Worm (Caenorhabditis elegans) whole organism, L3 larva: ENCODE data around the gene sup-36.

Experiments used
- R02D3.7 ChIP-seq: fragments of 150-350 bp; optimal IDR thresholded peaks from 2 replicates; lab custom pipeline; 2014; ENCODE audit warnings: missing biosample characterization, missing genetic modification characterization
- ZK546.5 ChIP-seq: sonication (generic microtip); optimal IDR thresholded peaks from 2 replicates; lab custom pipeline; 2017; ENCODE audit warnings: missing biosample characterization, missing genetic modification characterization
- aly-2 ChIP-seq: fragments of 150-350 bp; optimal IDR thresholded peaks from 2 replicates; lab custom pipeline; 2014; ENCODE audit warnings: missing biosample characterization, missing genetic modification characterization
- ama-1 ChIP-seq: fragments of 150-350 bp; optimal IDR thresholded peaks from 2 replicates; lab custom pipeline; 2018
- ceh-16 ChIP-seq: sonication (generic microtip); optimal IDR thresholded peaks from 2 replicates; lab custom pipeline; 2017; ENCODE audit warnings: missing biosample characterization, missing genetic modification characterization
- ceh-28 ChIP-seq: fragments of 150-350 bp; optimal IDR thresholded peaks from 2 replicates; lab custom pipeline; 2014; ENCODE audit warnings: missing biosample characterization, missing genetic modification reagents, missing genetic modification characterization
- ceh-82 ChIP-seq: fragments of 150-350 bp; optimal IDR thresholded peaks from 2 replicates; lab custom pipeline; 2014; ENCODE audit warnings: missing biosample characterization, missing genetic modification characterization
- ceh-9 ChIP-seq: sonication (generic microtip); optimal IDR thresholded peaks from 2 replicates; lab custom pipeline; 2018; ENCODE audit warnings: missing biosample characterization, missing genetic modification characterization
- daf-12 ChIP-seq: fragments of 150-350 bp; optimal IDR thresholded peaks from 2 replicates; lab custom pipeline; 2014; ENCODE audit warnings: missing biosample characterization, missing genetic modification reagents, missing genetic modification characterization
- egl-27 ChIP-seq: sonication (generic microtip); optimal IDR thresholded peaks from 4 replicates; lab custom pipeline; 2017; ENCODE audit warnings: missing biosample characterization, missing genetic modification reagents, missing genetic modification characterization
- egl-5 ChIP-seq: fragments of 150-350 bp; optimal IDR thresholded peaks from 2 replicates; lab custom pipeline; 2017; ENCODE audit warnings: missing biosample characterization, missing genetic modification reagents, missing genetic modification characterization, inconsistent platforms
- elt-1 ChIP-seq: fragments of 150-350 bp; optimal IDR thresholded peaks from 2 replicates; lab custom pipeline; 2014; ENCODE audit warnings: missing biosample characterization, missing genetic modification characterization
- elt-2 ChIP-seq: sonication (generic microtip); optimal IDR thresholded peaks from 2 replicates; lab custom pipeline; 2016; ENCODE audit warnings: missing genetic modification reagents, mild to moderate bottlenecking, missing genetic modification characterization, missing compliant biosample characterization
- elt-3 ChIP-seq, 3 experiments: fragments of 150-350 bp in 1 of 3; sonication (generic microtip) in 2 of 3; optimal IDR thresholded peaks; 2 replicates in 2 of 3; 4 replicates in 1 of 3; lab custom pipeline; 2014 to 2017; ENCODE audit warnings: missing biosample characterization in 3 of 3, missing genetic modification characterization in 3 of 3
- eor-1 ChIP-seq, 2 experiments: fragments of 150-350 bp; optimal IDR thresholded peaks; 2 replicates each; lab custom pipeline; 2014 to 2018; ENCODE audit warnings: missing biosample characterization in 2 of 2, missing genetic modification characterization in 2 of 2
- fkh-10 ChIP-seq: sonication (generic microtip); optimal IDR thresholded peaks from 2 replicates; lab custom pipeline; 2017; ENCODE audit warnings: missing biosample characterization, missing genetic modification reagents, missing genetic modification characterization
- fkh-2 ChIP-seq: fragments of 150-350 bp; optimal IDR thresholded peaks from 2 replicates; lab custom pipeline; 2014; ENCODE audit warnings: missing biosample characterization, missing genetic modification reagents, missing genetic modification characterization
- fos-1 ChIP-seq: fragments of 150-350 bp; optimal IDR thresholded peaks from 2 replicates; lab custom pipeline; 2014; ENCODE audit warnings: missing biosample characterization, missing genetic modification characterization
- hmg-11 ChIP-seq: sonication (generic microtip); optimal IDR thresholded peaks from 2 replicates; lab custom pipeline; 2016; ENCODE audit warnings: missing genetic modification characterization, missing compliant biosample characterization
- jun-1 ChIP-seq: fragments of 150-350 bp; optimal IDR thresholded peaks from 2 replicates; lab custom pipeline; 2014; ENCODE audit warnings: missing biosample characterization, missing genetic modification reagents, missing genetic modification characterization
- lin-15B ChIP-seq: fragments of 150-350 bp; optimal IDR thresholded peaks from 2 replicates; lab custom pipeline; 2014; ENCODE audit warnings: missing biosample characterization, missing genetic modification characterization
- mdl-1 ChIP-seq: fragments of 150-350 bp; optimal IDR thresholded peaks from 2 replicates; lab custom pipeline; 2014; ENCODE audit warnings: missing biosample characterization, missing genetic modification characterization
- nfya-1 ChIP-seq: sonication (generic microtip); optimal IDR thresholded peaks from 2 replicates; lab custom pipeline; 2017; ENCODE audit warnings: missing genetic modification characterization, mild to moderate bottlenecking, missing compliant biosample characterization, antibody characterized with exemption, moderate library complexity; ENCODE audit not compliant: insufficient read depth
- nhr-11 ChIP-seq: fragments of 150-350 bp; optimal IDR thresholded peaks from 2 replicates; lab custom pipeline; 2014; ENCODE audit warnings: missing biosample characterization, missing genetic modification characterization
- nhr-23 ChIP-seq: fragments of 150-350 bp; optimal IDR thresholded peaks from 2 replicates; lab custom pipeline; 2014; ENCODE audit warnings: missing biosample characterization, missing genetic modification reagents, missing genetic modification characterization
- nhr-237 ChIP-seq: fragments of 150-350 bp; optimal IDR thresholded peaks from 2 replicates; lab custom pipeline; 2014; ENCODE audit warnings: missing biosample characterization, missing genetic modification characterization
- nhr-25 ChIP-seq: sonication (generic microtip); optimal IDR thresholded peaks from 2 replicates; lab custom pipeline; 2017; ENCODE audit warnings: missing biosample characterization, missing genetic modification characterization
- nhr-28 ChIP-seq: fragments of 150-350 bp; optimal IDR thresholded peaks from 2 replicates; lab custom pipeline; 2014; ENCODE audit warnings: missing biosample characterization, missing genetic modification characterization
- nhr-43 ChIP-seq: sonication (generic microtip); optimal IDR thresholded peaks from 2 replicates; lab custom pipeline; 2016; ENCODE audit warnings: mild to moderate bottlenecking, missing genetic modification characterization, missing compliant biosample characterization; ENCODE audit not compliant: poor library complexity, severe bottlenecking
- nhr-67 ChIP-seq: fragments of 150-350 bp; optimal IDR thresholded peaks from 2 replicates; lab custom pipeline; 2014; ENCODE audit warnings: missing biosample characterization, missing genetic modification characterization
- nhr-76 ChIP-seq: fragments of 150-350 bp; sonication (generic microtip); optimal IDR thresholded peaks from 5 replicates; lab custom pipeline; 2014; ENCODE audit warnings: missing biosample characterization, missing genetic modification characterization
- nhr-77 ChIP-seq: fragments of 150-350 bp; optimal IDR thresholded peaks from 2 replicates; lab custom pipeline; 2014; ENCODE audit warnings: missing biosample characterization, missing genetic modification characterization
- pha-4 ChIP-seq: fragments of 150-350 bp; optimal IDR thresholded peaks from 2 replicates; lab custom pipeline; 2014; ENCODE audit warnings: missing biosample characterization, missing genetic modification reagents, missing genetic modification characterization
- pqm-1 ChIP-seq: fragments of 150-350 bp; optimal IDR thresholded peaks from 2 replicates; lab custom pipeline; 2017; ENCODE audit warnings: missing biosample characterization, missing genetic modification characterization, inconsistent platforms
- sea-2 ChIP-seq: fragments of 150-350 bp; sonication (generic microtip); optimal IDR thresholded peaks from 4 replicates; lab custom pipeline; 2014; ENCODE audit warnings: missing biosample characterization, missing genetic modification reagents, missing genetic modification characterization
- skn-1 ChIP-seq: fragments of 150-350 bp; optimal IDR thresholded peaks from 2 replicates; lab custom pipeline; 2014; ENCODE audit warnings: missing biosample characterization, missing genetic modification characterization
- snpc-4 ChIP-seq: fragments of 150-350 bp; optimal IDR thresholded peaks from 2 replicates; lab custom pipeline; 2014; ENCODE audit warnings: missing biosample characterization, missing genetic modification characterization
- tbx-2 ChIP-seq: sonication (generic microtip); optimal IDR thresholded peaks from 2 replicates; lab custom pipeline; 2016; ENCODE audit warnings: mild to moderate bottlenecking, missing genetic modification characterization, missing compliant biosample characterization
- unc-39 ChIP-seq: sonication (generic microtip); optimal IDR thresholded peaks from 4 replicates; lab custom pipeline; 2017; ENCODE audit warnings: missing biosample characterization, missing genetic modification characterization
- zag-1 ChIP-seq: fragments of 150-350 bp; optimal IDR thresholded peaks from 2 replicates; lab custom pipeline; 2014; ENCODE audit warnings: missing biosample characterization, missing genetic modification characterization
- ztf-11 ChIP-seq: fragments of 150-350 bp; optimal IDR thresholded peaks from 2 replicates; lab custom pipeline; 2014; ENCODE audit warnings: missing biosample characterization, missing genetic modification characterization
- ztf-4 ChIP-seq: fragments of 150-350 bp; optimal IDR thresholded peaks from 2 replicates; lab custom pipeline; 2014; ENCODE audit warnings: missing biosample characterization, missing genetic modification characterization

sup-36 gene

DNA sequence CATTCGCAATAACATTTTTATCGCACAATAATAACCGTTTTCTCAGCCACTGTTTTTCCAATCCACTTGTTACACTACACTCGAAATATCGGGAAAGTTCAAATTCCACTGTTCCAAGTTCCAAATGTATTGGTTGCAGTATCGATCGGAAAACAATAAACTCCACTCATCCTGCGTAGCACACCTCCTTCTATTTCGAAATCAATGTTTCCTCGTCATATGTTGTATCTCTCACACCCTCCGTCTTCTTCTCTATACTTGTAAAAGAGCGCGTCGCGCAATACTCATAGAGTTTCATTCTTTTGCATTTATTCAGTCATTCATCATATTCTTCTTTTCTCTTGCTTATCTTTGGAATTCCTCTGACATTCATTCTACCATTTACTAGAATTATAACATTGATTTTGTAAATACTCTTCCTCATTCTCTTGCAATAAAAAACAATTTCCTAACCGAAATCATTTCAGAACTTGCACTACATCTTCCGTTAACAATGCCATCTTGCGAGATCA, at the start of gene sup-36:
TSS of gene sup-36 (plus strand) at position 462 of the 512 bp plus-strand sequence.
- TF ChIP-seq fkh-2 (tag; lab: Kevin White, UChicago) (no peak), ZK546.5 (tag; lab: Kevin White, UChicago) (no peak), ztf-11 (no peak), fos-1 (tag; lab: Kevin White, UChicago) (no peak), daf-12 (tag; lab: Kevin White, UChicago) (no peak), ceh-28 (tag; lab: Kevin White, UChicago) (peak; percentile 64), pha-4 (tag; lab: Kevin White, UChicago) (peak; percentile 3), skn-1 (no peak), elt-2 (tag; lab: Kevin White, UChicago) (no peak), mdl-1 (no peak), elt-3 (tag; optimal IDR thresholded peaks at IDR 0.05; lab: Kevin White, UChicago) (no peak), nhr-43 (no peak), nhr-11 (no peak), unc-39 (no peak), nhr-67 (no peak), nhr-76 (no peak), aly-2 (tag; lab: Kevin White, UChicago) (no peak), ceh-16 (no peak), R02D3.7 (tag; lab: Kevin White, UChicago) (no peak), eor-1 (tag; optimal IDR thresholded peaks at IDR 0.05; lab: Kevin White, UChicago) (no peak), hmg-11 (tag; lab: Kevin White, UChicago) (peak; percentile 20), ceh-82 (tag; lab: Kevin White, UChicago) (no peak), egl-5 (no peak), nfya-1 (tag; lab: Kevin White, UChicago) (peak; percentile 40), nhr-28 (tag; lab: Kevin White, UChicago) (no peak), nhr-23 (tag; lab: Kevin White, UChicago) (no peak), ama-1 (no peak), jun-1 (tag; lab: Kevin White, UChicago) (no peak)

DNA sequence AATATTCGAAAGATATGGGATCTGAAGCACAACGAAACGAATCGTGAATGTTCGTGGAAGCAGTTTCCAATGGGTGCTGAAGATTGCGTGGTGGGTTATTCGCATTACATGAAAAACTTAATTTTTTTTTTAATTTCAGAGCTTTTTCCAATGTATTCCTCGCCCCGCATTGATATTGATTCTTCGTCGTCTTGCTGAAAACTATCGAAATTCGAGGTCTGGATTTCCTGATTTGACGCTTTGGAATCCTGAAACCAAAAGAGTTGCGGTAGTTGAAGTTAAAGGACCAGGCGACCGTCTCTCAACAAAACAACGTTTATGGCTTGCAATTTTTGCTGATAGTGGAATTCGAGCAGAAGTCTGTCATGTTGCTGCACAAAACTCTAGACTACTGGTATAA, 49.4 kb upstream of the sup-36 start:
- peak; percentile 23 for TF ChIP-seq elt-2 (tag; lab: Kevin White, UChicago)
- no peak for TF ChIP-seq nhr-23 (tag; lab: Kevin White, UChicago)
- TF ChIP-seq nhr-43 = peak; percentile 27
- no peak for TF ChIP-seq nhr-28 (tag; lab: Kevin White, UChicago)
- no peak for TF ChIP-seq nhr-25 (tag; lab: Kevin White, UChicago)

DNA sequence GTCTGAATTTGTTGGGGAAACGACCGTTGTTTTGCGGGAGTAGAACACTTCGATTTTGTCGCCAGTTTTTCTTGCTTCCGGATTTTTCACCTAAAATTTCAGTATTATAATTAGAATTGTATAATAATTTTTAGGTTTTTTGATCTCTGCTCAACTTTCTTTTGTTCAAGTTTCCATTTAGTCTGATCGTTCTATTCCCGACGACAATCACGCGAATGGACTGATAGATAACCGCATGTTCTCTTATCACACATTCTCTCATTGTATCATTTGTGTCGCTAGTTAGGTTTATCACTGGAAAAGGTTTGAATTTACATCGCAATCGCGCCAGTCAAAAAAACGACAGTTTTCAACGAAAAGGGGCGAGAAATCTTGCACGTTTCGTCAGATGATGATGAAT, 46.6 kb upstream of the sup-36 start:
- TF ChIP-seq sea-2 (no peak), egl-5 (no peak), pqm-1 (tag; lab: Kevin White, UChicago) (peak; percentile 88), jun-1 (tag; lab: Kevin White, UChicago) (peak; percentile 29), elt-2 (tag; lab: Kevin White, UChicago) (peak; percentile 95), skn-1 (no peak), elt-3 (tag; optimal IDR thresholded peaks at IDR 0.05; lab: Kevin White, UChicago) (peak in 2 of 3 experiments; percentile 68 to 91), snpc-4 (tag; lab: Kevin White, UChicago) (no peak), ceh-9 (no peak), pha-4 (tag; lab: Kevin White, UChicago) (peak; percentile 33)

DNA sequence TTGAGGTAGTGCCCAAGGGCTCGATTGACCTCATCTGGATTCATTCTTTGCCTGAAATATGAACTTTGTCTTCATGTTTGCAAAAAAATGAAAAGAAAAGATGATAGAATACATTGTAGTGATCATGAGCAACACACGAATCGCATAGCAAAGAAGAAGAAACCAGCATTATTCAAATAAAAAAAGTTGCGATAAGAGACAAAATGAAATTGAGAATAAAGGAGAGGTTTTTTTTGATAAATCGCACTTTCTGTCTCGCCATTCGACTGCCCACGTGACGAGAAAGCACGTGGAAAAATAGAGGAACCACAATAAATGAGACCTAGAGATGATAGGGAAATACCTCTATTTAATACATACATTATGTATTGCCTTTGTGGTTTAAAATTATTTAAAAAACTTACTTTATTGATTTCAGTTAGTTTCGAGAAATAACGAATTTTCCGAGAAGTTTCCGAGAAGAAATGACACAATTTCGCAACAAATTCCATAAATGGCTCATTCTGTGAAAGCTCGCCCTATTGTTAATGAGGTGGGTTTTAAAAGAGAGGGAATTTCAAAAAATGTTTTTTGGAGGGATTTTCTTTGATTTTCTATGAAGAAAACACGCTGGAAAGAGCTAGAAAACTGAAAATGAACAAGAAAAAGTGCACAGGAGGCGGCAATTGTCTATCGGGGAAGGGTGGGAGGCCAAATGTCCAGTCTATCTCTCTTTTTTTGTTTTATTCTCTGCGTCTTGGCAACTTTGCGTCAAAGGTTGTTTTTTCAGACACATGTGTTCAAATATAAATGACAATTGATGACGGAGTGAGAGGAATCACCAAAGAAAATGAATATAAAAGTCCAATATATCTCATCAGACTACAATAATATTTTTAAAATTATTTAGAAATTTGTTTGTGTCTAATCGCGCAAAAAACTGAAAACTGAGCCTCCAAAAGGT, 45.8 kb upstream of the sup-36 start, which contains the start of gene paqr-1:
TSS of gene paqr-1 (minus strand) at position 51 of the 943 bp plus-strand sequence.
- TF ChIP-seq sea-2 (no peak), lin-15B (tag; lab: Kevin White, UChicago) (peak; percentile 53), nhr-43 (no peak), fos-1 (tag; lab: Kevin White, UChicago) (peak; percentile 6), hmg-11 (tag; lab: Kevin White, UChicago) (no peak), unc-39 (no peak), egl-5 (peak; percentile 77), ztf-4 (tag; lab: Kevin White, UChicago) (no peak), skn-1 (no peak), fkh-10 (no peak), nhr-77 (tag; lab: Kevin White, UChicago) (no peak), egl-27 (tag; lab: Kevin White, UChicago) (no peak), snpc-4 (tag; lab: Kevin White, UChicago) (no peak), elt-3 (tag; optimal IDR thresholded peaks at IDR 0.05; lab: Kevin White, UChicago) (no peak), nhr-76 (no peak), ceh-9 (no peak), mdl-1 (peak; percentile 41), nhr-237 (tag; lab: Kevin White, UChicago) (no peak), ZK546.5 (tag; lab: Kevin White, UChicago) (no peak), nhr-28 (tag; lab: Kevin White, UChicago) (no peak), ceh-82 (tag; lab: Kevin White, UChicago) (no peak), tbx-2 (no peak), nfya-1 (tag; lab: Kevin White, UChicago) (peak; percentile 37), eor-1 (tag; optimal IDR thresholded peaks at IDR 0.05; lab: Kevin White, UChicago) (no peak), elt-1 (tag; lab: Kevin White, UChicago) (no peak), pha-4 (tag; lab: Kevin White, UChicago) (peak; percentile 6), fkh-2 (tag; lab: Kevin White, UChicago) (no peak), ztf-11 (no peak), zag-1 (tag; lab: Kevin White, UChicago) (no peak), elt-2 (tag; lab: Kevin White, UChicago) (peak; percentile 0), jun-1 (tag; lab: Kevin White, UChicago) (no peak)
